Fruit fly (Drosophila melanogaster): ENCODE measurements around the gene Had1.

Gene Had1

DNA sequence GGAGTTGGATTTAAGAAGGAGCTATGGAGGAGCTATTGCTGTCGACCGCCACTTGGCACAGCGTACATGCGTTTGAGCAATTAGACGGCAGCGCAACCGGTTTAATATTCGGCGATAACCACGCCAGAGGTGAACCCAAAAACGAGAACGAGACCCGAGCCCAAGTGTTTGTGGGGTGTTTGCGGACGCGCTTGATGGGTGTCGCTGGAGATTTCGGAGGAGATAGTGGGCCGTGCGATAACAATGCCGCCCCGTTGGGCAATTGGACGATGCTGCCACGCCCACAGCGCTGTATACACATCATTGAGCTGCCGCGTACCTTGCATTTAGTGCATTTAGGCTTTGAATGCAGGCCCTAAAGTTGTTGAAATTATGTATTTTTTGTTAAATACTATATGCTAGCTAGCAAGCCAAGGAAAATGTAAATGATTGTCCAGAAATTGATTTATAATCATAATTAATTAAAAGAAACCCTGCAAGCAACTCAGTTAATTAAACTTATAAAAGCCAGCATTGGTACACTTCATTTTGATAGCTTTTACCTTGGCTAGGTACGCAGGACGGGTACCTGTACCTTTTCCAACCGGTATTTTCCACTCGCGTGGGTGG lies at the start of gene Had1:
Gene Had1, minus strand, starts transcription at position 358 of the 609 bp plus-strand sequence.
- TF ChIP-seq mirr (GFP tag; optimal IDR thresholded peaks at IDR 0.05) = peak; percentile 25
- no peak for TF ChIP-seq CG17612 (GFP tag; IDR thresholded peaks at IDR 0.05)
- TF ChIP-seq CG2889 (GFP tag; IDR thresholded peaks at IDR 0.05) = no peak
- TF ChIP-seq zfh1 (GFP tag; IDR thresholded peaks at IDR 0.05) = no peak
- TF ChIP-seq C15 (GFP tag; IDR thresholded peaks at IDR 0.05) = no peak
- TF ChIP-seq Six4 (GFP tag; optimal IDR thresholded peaks at IDR 0.05) = no peak
- TF ChIP-seq cg (GFP tag; optimal IDR thresholded peaks at IDR 0.05) = no peak
- TF ChIP-seq oc (tag; optimal IDR thresholded peaks at IDR 0.05) = no peak
- TF ChIP-seq mam (GFP tag; optimal IDR thresholded peaks at IDR 0.05) = no peak
- no peak for TF ChIP-seq CG10959 (GFP tag; IDR thresholded peaks at IDR 0.05)
- TF ChIP-seq pan (optimal IDR thresholded peaks at IDR 0.05) = no peak
- TF ChIP-seq pan (GFP tag; optimal IDR thresholded peaks at IDR 0.05 in 1 of 2, IDR thresholded peaks at IDR 0.05 in 1 of 2) = peak in 1 of 2 experiments; percentile 16
- TF ChIP-seq CG12659 (GFP tag; optimal IDR thresholded peaks at IDR 0.05) = no peak
- no peak for TF ChIP-seq CG12769 (tag; optimal IDR thresholded peaks at IDR 0.05)
- TF ChIP-seq Meics (GFP tag; optimal IDR thresholded peaks at IDR 0.05) = no peak
- no peak for TF ChIP-seq so (GFP tag; IDR thresholded peaks at IDR 0.05)
- no peak for TF ChIP-seq Mes4 (GFP tag; optimal IDR thresholded peaks at IDR 0.05)
- TF ChIP-seq Drgx (GFP tag; IDR thresholded peaks at IDR 0.05) = no peak
- no peak for TF ChIP-seq CG13287 (GFP tag; IDR thresholded peaks at IDR 0.05; ENCODE audit: partially characterized antibody)
- TF ChIP-seq sima (GFP tag; optimal IDR thresholded peaks at IDR 0.05) = no peak
- no peak for TF ChIP-seq CG18476 (GFP tag; optimal IDR thresholded peaks at IDR 0.05)
- no peak for TF ChIP-seq ap (GFP tag; IDR thresholded peaks at IDR 0.05)
- TF ChIP-seq CG15601 (tag; optimal IDR thresholded peaks at IDR 0.05) = no peak
- no peak for TF ChIP-seq CG4360 (GFP tag; IDR thresholded peaks at IDR 0.05)
- TF ChIP-seq CG17328 (GFP tag; IDR thresholded peaks at IDR 0.05) = no peak
- TF ChIP-seq Stat92E (GFP tag; optimal IDR thresholded peaks at IDR 0.05) = no peak
- no peak for TF ChIP-seq CG7372 (GFP tag; IDR thresholded peaks at IDR 0.05)
- TF ChIP-seq fru (optimal IDR thresholded peaks at IDR 0.05) = no peak
- TF ChIP-seq Hr78 (GFP tag; optimal IDR thresholded peaks at IDR 0.05) = peak in 1 of 2 experiments; percentile 75
- TF ChIP-seq CG18262 (tag; optimal IDR thresholded peaks at IDR 0.05) = peak; percentile 57
- TF ChIP-seq Bteb2 (GFP tag; optimal IDR thresholded peaks at IDR 0.05) = no peak
- TF ChIP-seq CG16815 (GFP tag; optimal IDR thresholded peaks at IDR 0.05) = no peak
- TF ChIP-seq CG3847 (GFP tag; IDR thresholded peaks at IDR 0.05) = no peak
- no peak for TF ChIP-seq Nf-YC (tag; optimal IDR thresholded peaks at IDR 0.05)
- TF ChIP-seq croc (GFP tag; conservative IDR thresholded peaks at IDR 0.05) = no peak
- TF ChIP-seq HHEX (GFP tag; optimal IDR thresholded peaks at IDR 0.05) = no peak
- TF ChIP-seq CG8281 (tag; optimal IDR thresholded peaks at IDR 0.05) = no peak
- TF ChIP-seq maf-S (GFP tag; optimal IDR thresholded peaks at IDR 0.05) = no peak
- no peak for TF ChIP-seq sd (tag; optimal IDR thresholded peaks at IDR 0.05)
- no peak for TF ChIP-seq crol (GFP tag; IDR thresholded peaks at IDR 0.05)
- no peak for TF ChIP-seq Lim3 (GFP tag; IDR thresholded peaks at IDR 0.05)
- no peak for TF ChIP-seq Ets97D (GFP tag; optimal IDR thresholded peaks at IDR 0.05)
- TF ChIP-seq tin (GFP tag; optimal IDR thresholded peaks at IDR 0.05) = no peak
- no peak for TF ChIP-seq hbn (GFP tag; IDR thresholded peaks at IDR 0.05; ENCODE audit: partially characterized antibody)
- TF ChIP-seq CG30403 (GFP tag; optimal IDR thresholded peaks at IDR 0.05) = no peak
- TF ChIP-seq sug (tag; optimal IDR thresholded peaks at IDR 0.05) = peak; percentile 85
- no peak for TF ChIP-seq CG30431 (GFP tag; optimal IDR thresholded peaks at IDR 0.05)
- no peak for TF ChIP-seq CG3995 (GFP tag; optimal IDR thresholded peaks at IDR 0.05)
- no peak for TF ChIP-seq CG6254 (GFP tag; optimal IDR thresholded peaks at IDR 0.05)
- TF ChIP-seq CG31224 (GFP tag; IDR thresholded peaks at IDR 0.05) = no peak
- TF ChIP-seq CG13424 (tag; optimal IDR thresholded peaks at IDR 0.05) = no peak
- no peak for TF ChIP-seq CG2712 (tag; optimal IDR thresholded peaks at IDR 0.05)

All from whole organism, embryonic.